Fruit fly (Drosophila melanogaster) whole organism: ENCODE measurements around the gene CG6962.

ENCODE experiments used
- CG8478 ChIP-seq: fragments of >200 bp; optimal IDR thresholded peaks from 2 replicates; lab custom pipeline; 2018; ENCODE audit warnings: inconsistent platforms
- EcR ChIP-seq, 2 experiments: fragments of >200 bp; optimal IDR thresholded peaks; 2 replicates each; lab custom pipeline; 2017; ENCODE audit warnings: missing biosample characterization in 2 of 2, missing genetic modification characterization in 2 of 2, missing genetic modification reagents in 2 of 2
- psq ChIP-seq: fragments of >200 bp; optimal IDR thresholded peaks from 2 replicates; lab custom pipeline; 2017
- usp ChIP-seq: fragments of >200 bp; optimal IDR thresholded peaks from 2 replicates; lab custom pipeline; 2017; ENCODE audit warnings: missing biosample characterization, missing genetic modification characterization, mixed read lengths

DNA sequence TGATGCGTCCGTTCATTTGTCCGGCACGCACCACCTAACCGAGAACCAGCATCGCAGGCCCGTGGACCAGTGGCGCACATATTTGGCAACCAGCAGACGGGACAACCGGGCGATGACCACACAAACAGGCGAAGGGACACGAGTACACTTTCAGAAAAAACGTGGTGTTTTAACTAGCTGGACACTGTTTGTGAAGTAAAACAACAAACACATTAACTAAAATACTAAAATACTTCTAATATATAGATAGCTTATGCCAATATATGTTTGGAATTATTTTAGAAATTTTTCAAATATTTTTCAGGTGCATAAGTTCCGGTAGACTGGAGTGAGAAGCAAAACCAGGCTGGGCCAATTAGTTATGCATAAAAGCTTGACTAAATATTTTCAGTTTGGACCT is 20.6 kb upstream of the CG6962 start:
- no peak for TF ChIP-seq usp (GFP tag; lab: Kevin White, UChicago)
- no peak for TF ChIP-seq psq (lab: Kevin White, UChicago)
- no peak for TF ChIP-seq CG8478 (lab: Kevin White, UChicago)
- no peak for TF ChIP-seq EcR (GFP tag; optimal IDR thresholded peaks at IDR 0.05; lab: Kevin White, UChicago)
